Fruit fly (Drosophila melanogaster): ENCODE results near the gene Tre1.

DNA sequence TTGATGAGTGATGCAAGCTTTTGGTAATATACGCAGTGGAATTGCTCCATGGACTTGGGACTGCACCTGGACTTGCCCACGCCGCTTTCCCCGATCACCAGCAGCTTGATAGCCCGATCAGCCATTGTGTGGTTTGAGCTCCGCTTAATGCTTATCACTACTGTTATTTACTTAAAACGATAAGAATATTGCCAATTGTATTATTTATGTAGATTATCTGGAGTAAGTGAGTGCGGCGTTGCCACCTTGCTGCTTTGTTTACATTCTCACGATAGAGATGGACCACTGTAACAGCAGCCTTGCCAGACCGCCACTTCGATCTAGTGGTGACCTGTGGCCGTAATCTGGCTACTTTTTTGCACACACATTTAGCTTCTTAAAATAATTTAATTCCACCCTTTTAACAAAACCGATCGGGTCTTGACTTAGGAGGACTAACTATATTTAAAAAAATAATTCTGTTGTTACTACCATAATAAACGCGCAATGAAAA, 8.2 kb downstream of the Tre1 start, which contains the start of gene Rab18:
- TF ChIP-seq lola (GFP tag; optimal IDR thresholded peaks at IDR 0.05) (no peak), rgr (GFP tag; optimal IDR thresholded peaks at IDR 0.05) (no peak), psq (GFP tag; optimal IDR thresholded peaks at IDR 0.05) (no peak), CG9705 (GFP tag; optimal IDR thresholded peaks at IDR 0.05) (no peak), sage (GFP tag; optimal IDR thresholded peaks at IDR 0.05) (no peak), Hr78 (GFP tag; optimal IDR thresholded peaks at IDR 0.05) (no peak), Rel (GFP tag; optimal IDR thresholded peaks at IDR 0.05) (no peak), Rel (tag; optimal IDR thresholded peaks at IDR 0.05) (no peak), sv (GFP tag; optimal IDR thresholded peaks at IDR 0.05) (no peak), pan (optimal IDR thresholded peaks at IDR 0.05) (no peak), dl (GFP tag; optimal IDR thresholded peaks at IDR 0.05; ENCODE audit: insufficient read depth in 1 of 2, partially characterized antibody in 2 of 2) (no peak), CrebA (GFP tag; optimal IDR thresholded peaks at IDR 0.05; ENCODE audit: borderline replicate concordance) (no peak)
